Fruit fly (Drosophila melanogaster) whole organism, wandering third instar larva: Measurements from ENCODE around the gene gish.
A peak's percentile ranks its signal among the peaks of the same experiment; 100 is the strongest.

Experiments used
- Abd-B ChIP-seq: fragments of >200 bp; optimal IDR thresholded peaks from 2 replicates; lab custom pipeline; 2017; ENCODE audit warnings: missing biosample characterization, missing genetic modification characterization
- CG32264 ChIP-seq: fragments of 200-800 bp; sonication (Bioruptor generic); optimal IDR thresholded peaks from 2 replicates; lab custom pipeline; 2016; ENCODE audit warnings: missing biosample characterization, missing genetic modification characterization
- CrebA ChIP-seq: fragments of 200-800 bp; sonication (Bioruptor generic); optimal IDR thresholded peaks from 2 replicates; lab custom pipeline; 2016; ENCODE audit warnings: missing biosample characterization, mild to moderate bottlenecking, missing genetic modification characterization, borderline replicate concordance
- Dfd ChIP-seq: fragments of >200 bp; optimal IDR thresholded peaks from 2 replicates; lab custom pipeline; 2017; ENCODE audit warnings: missing biosample characterization, missing genetic modification characterization
- Dif ChIP-seq: fragments of 200-275, 200-300 bp; sonication (Bioruptor generic); optimal IDR thresholded peaks from 2 replicates; lab custom pipeline; 2018; ENCODE audit warnings: missing biosample characterization, missing genetic modification characterization; ENCODE audit not compliant: partially characterized antibody
- HLH106 ChIP-seq: fragments of 200-800 bp; optimal IDR thresholded peaks from 3 replicates; lab custom pipeline; 2019; ENCODE audit warnings: missing biosample characterization, mild to moderate bottlenecking, missing genetic modification characterization, moderate library complexity
- Hnf4 ChIP-seq: fragments of 200-800 bp; sonication (Bioruptor generic); optimal IDR thresholded peaks from 2 replicates; lab custom pipeline; 2016; ENCODE audit warnings: missing biosample characterization, mild to moderate bottlenecking, missing genetic modification characterization
- Hr83 ChIP-seq: fragments of 200-300 bp; sonication (Bioruptor generic); optimal IDR thresholded peaks from 2 replicates; lab custom pipeline; 2016; ENCODE audit warnings: missing biosample characterization, mild to moderate bottlenecking, missing genetic modification characterization, moderate library complexity; ENCODE audit not compliant: poor library complexity, severe bottlenecking
- Jra ChIP-seq: sonication (Bioruptor generic); optimal IDR thresholded peaks from 2 replicates; lab custom pipeline; 2016; ENCODE audit warnings: missing biosample characterization, missing genetic modification characterization
- Mio ChIP-seq: sonication (Bioruptor generic); optimal IDR thresholded peaks from 2 replicates; lab custom pipeline; 2016; ENCODE audit warnings: missing biosample characterization, missing genetic modification characterization
- N ChIP-seq: fragments of >200 bp; optimal IDR thresholded peaks from 2 replicates; lab custom pipeline; 2018; ENCODE audit warnings: missing biosample characterization, missing external identifiers, missing genetic modification characterization
- OdsH ChIP-seq: fragments of 200-800 bp; sonication (Bioruptor generic); optimal IDR thresholded peaks from 2 replicates; lab custom pipeline; 2016; ENCODE audit warnings: missing biosample characterization, mild to moderate bottlenecking, missing genetic modification characterization
- Rel ChIP-seq, 2 experiments: fragments of 200-800 bp; sonication (Bioruptor generic) in 1 of 2; optimal IDR thresholded peaks; 2 replicates in 1 of 2; 3 replicates in 1 of 2; lab custom pipeline; 2016 to 2019; ENCODE audit warnings: mild to moderate bottlenecking in 2 of 2, missing biosample characterization in 2 of 2, missing genetic modification characterization in 2 of 2, moderate library complexity in 1 of 2
- Sp1 ChIP-seq: fragments of 200-800 bp; sonication (Bioruptor generic); optimal IDR thresholded peaks from 3 replicates; lab custom pipeline; 2019; ENCODE audit warnings: missing biosample characterization, mild to moderate bottlenecking, missing genetic modification characterization, moderate library complexity
- Vsx2 ChIP-seq: fragments of 200-300, 225-300 bp; sonication (Bioruptor generic); optimal IDR thresholded peaks from 2 replicates; lab custom pipeline; 2018; ENCODE audit warnings: missing biosample characterization, missing genetic modification characterization; ENCODE audit not compliant: partially characterized antibody
- br ChIP-seq: fragments of 200-800 bp; sonication (Bioruptor generic); optimal IDR thresholded peaks from 2 replicates; lab custom pipeline; 2016; ENCODE audit warnings: missing biosample characterization, missing genetic modification characterization
- dmrt93B ChIP-seq: fragments of 200-800 bp; sonication (Bioruptor generic); optimal IDR thresholded peaks from 2 replicates; lab custom pipeline; 2018; ENCODE audit warnings: missing biosample characterization, mild to moderate bottlenecking, missing genetic modification characterization
- dsf ChIP-seq: sonication (Bioruptor generic); optimal IDR thresholded peaks from 2 replicates; lab custom pipeline; 2016; ENCODE audit warnings: missing biosample characterization, missing genetic modification characterization, borderline replicate concordance
- ey ChIP-seq: fragments of 200-800 bp; sonication (Bioruptor generic); optimal IDR thresholded peaks from 2 replicates; lab custom pipeline; 2016; ENCODE audit warnings: missing biosample characterization, missing genetic modification characterization
- foxo ChIP-seq, 2 experiments: fragments of 200-800 bp; sonication (Bioruptor generic); optimal IDR thresholded peaks; 2 replicates in 1 of 2; 3 replicates in 1 of 2; lab custom pipeline; 2016 to 2017; ENCODE audit warnings: missing biosample characterization in 2 of 2, missing genetic modification characterization in 2 of 2
- fru ChIP-seq: fragments of 200-800 bp; sonication (Bioruptor generic); optimal IDR thresholded peaks from 3 replicates; lab custom pipeline; 2016; ENCODE audit warnings: missing biosample characterization, mild to moderate bottlenecking, missing genetic modification characterization
- h ChIP-seq: fragments of 200-800 bp; sonication (Bioruptor generic); optimal IDR thresholded peaks from 3 replicates; lab custom pipeline; 2016; ENCODE audit warnings: missing biosample characterization, mild to moderate bottlenecking, missing genetic modification characterization
- jim ChIP-seq: fragments of 175-275, 200-325 bp; sonication (Bioruptor generic); optimal IDR thresholded peaks from 2 replicates; lab custom pipeline; 2016; ENCODE audit warnings: missing biosample characterization, mild to moderate bottlenecking, missing genetic modification characterization
- lola ChIP-seq: fragments of >200 bp; optimal IDR thresholded peaks from 2 replicates; lab custom pipeline; 2017; ENCODE audit warnings: missing biosample characterization, missing genetic modification characterization
- pan ChIP-seq: fragments of >200 bp; optimal IDR thresholded peaks from 2 replicates; lab custom pipeline; 2017
- rgr ChIP-seq: fragments of 200-800 bp; sonication (Bioruptor generic); optimal IDR thresholded peaks from 3 replicates; lab custom pipeline; 2016; ENCODE audit warnings: missing biosample characterization, mild to moderate bottlenecking, missing genetic modification characterization
- sage ChIP-seq: fragments of 200-800 bp; sonication (Bioruptor generic); optimal IDR thresholded peaks from 2 replicates; lab custom pipeline; 2016; ENCODE audit warnings: missing biosample characterization, mild to moderate bottlenecking, missing genetic modification characterization
- usp ChIP-seq: fragments of >200 bp; optimal IDR thresholded peaks from 2 replicates; lab custom pipeline; 2017; ENCODE audit warnings: missing biosample characterization, missing genetic modification characterization
- woc ChIP-seq: sonication (Bioruptor generic); optimal IDR thresholded peaks from 2 replicates; lab custom pipeline; 2016; ENCODE audit warnings: missing biosample characterization, mild to moderate bottlenecking, missing genetic modification characterization

The gish gene

dm6 chr3R:16334329-16334728 is 62.1 kb downstream of the gish start:
- TF ChIP-seq ey (GFP tag; lab: Kevin White, UChicago) (no peak), woc (GFP tag; lab: Kevin White, UChicago) (no peak), Vsx2 (GFP tag; lab: Kevin White, UChicago) (peak; percentile 20)

dm6 chr3R:16334797-16335196 is 62.5 kb downstream of the gish start:
- TF ChIP-seq Hnf4 (GFP tag; lab: Kevin White, UChicago): no peak
- no peak for TF ChIP-seq lola (GFP tag; lab: Kevin White, UChicago)
- TF ChIP-seq rgr (GFP tag; lab: Kevin White, UChicago): no peak
- no peak for TF ChIP-seq OdsH (GFP tag; lab: Kevin White, UChicago)
- TF ChIP-seq Abd-B (GFP tag; lab: Kevin White, UChicago): no peak
- no peak for TF ChIP-seq Dfd (GFP tag; lab: Kevin White, UChicago)
- TF ChIP-seq woc (GFP tag; lab: Kevin White, UChicago): no peak
- TF ChIP-seq dsf (GFP tag; lab: Kevin White, UChicago): no peak
- no peak for TF ChIP-seq CG32264 (GFP tag; lab: Kevin White, UChicago)
- no peak for TF ChIP-seq foxo (GFP tag; optimal IDR thresholded peaks at IDR 0.05; lab: Kevin White, UChicago)

dm6 chr3R:16335438-16336073 is 63.3 kb downstream of the gish start:
- no peak for TF ChIP-seq pan (lab: Kevin White, UChicago)
- TF ChIP-seq jim (GFP tag; lab: Kevin White, UChicago): no peak
- no peak for TF ChIP-seq HLH106 (tag; lab: Kevin White, UChicago)
- no peak for TF ChIP-seq Vsx2 (GFP tag; lab: Kevin White, UChicago)
- TF ChIP-seq Abd-B (GFP tag; lab: Kevin White, UChicago): no peak
- TF ChIP-seq Dif (GFP tag; lab: Kevin White, UChicago): no peak
- TF ChIP-seq Hr83 (GFP tag; lab: Kevin White, UChicago): no peak
- TF ChIP-seq Jra (GFP tag; lab: Kevin White, UChicago): no peak
- no peak for TF ChIP-seq CrebA (GFP tag; lab: Kevin White, UChicago)
- no peak for TF ChIP-seq dsf (GFP tag; lab: Kevin White, UChicago)
- no peak for TF ChIP-seq Mio
- no peak for TF ChIP-seq Dfd (GFP tag; lab: Kevin White, UChicago)
- TF ChIP-seq usp (GFP tag; lab: Kevin White, UChicago): no peak
- TF ChIP-seq Rel (GFP tag; optimal IDR thresholded peaks at IDR 0.05; lab: Kevin White, UChicago): no peak
- TF ChIP-seq Rel (tag; optimal IDR thresholded peaks at IDR 0.05; lab: Kevin White, UChicago): no peak

- TF ChIP-seq dmrt93B (GFP tag; lab: Kevin White, UChicago): no peak
- no peak for TF ChIP-seq lola (GFP tag; lab: Kevin White, UChicago)
- TF ChIP-seq Sp1 (GFP tag; lab: Kevin White, UChicago): peak; percentile 9
- TF ChIP-seq h (GFP tag; lab: Kevin White, UChicago): peak; percentile 25
- no peak for TF ChIP-seq CG32264 (GFP tag; lab: Kevin White, UChicago)
- TF ChIP-seq Hnf4 (GFP tag; lab: Kevin White, UChicago): peak; percentile 8
- TF ChIP-seq pan (lab: Kevin White, UChicago): no peak
- peak; percentile 16 for TF ChIP-seq HLH106 (tag; lab: Kevin White, UChicago)
- TF ChIP-seq fru (GFP tag; lab: Kevin White, UChicago): peak; percentile 47
- TF ChIP-seq br (GFP tag; lab: Kevin White, UChicago): peak; percentile 30
- no peak for TF ChIP-seq Dfd (GFP tag; lab: Kevin White, UChicago)
- TF ChIP-seq N (GFP tag; lab: Kevin White, UChicago): no peak
- peak in 1 of 2 experiments; percentile 40 for TF ChIP-seq foxo (GFP tag; optimal IDR thresholded peaks at IDR 0.05; lab: Kevin White, UChicago)
- TF ChIP-seq sage (GFP tag; lab: Kevin White, UChicago): peak; percentile 48
- TF ChIP-seq ey (GFP tag; lab: Kevin White, UChicago): peak; percentile 39
- peak; percentile 46 for TF ChIP-seq woc (GFP tag; lab: Kevin White, UChicago)
These were observed 64.2 kb downstream of the gish start for dm6 chr3R:16336327-16337052.
